Worm (Caenorhabditis elegans) whole organism, L4/young adult: ENCODE results near the gene ttr-44.

Experiments
- W03F9.2 ChIP-seq: fragments of 150-350 bp; optimal IDR thresholded peaks from 2 replicates; lab custom pipeline; 2014; ENCODE audit warnings: missing biosample characterization, missing genetic modification characterization
- dao-5 ChIP-seq: sonication (generic microtip); optimal IDR thresholded peaks from 2 replicates; lab custom pipeline; 2016; ENCODE audit warnings: missing genotype, missing genetic modification characterization, moderate library complexity, missing compliant biosample characterization
- him-1 ChIP-seq: sonication (generic microtip); optimal IDR thresholded peaks from 2 replicates; lab custom pipeline; 2016; ENCODE audit warnings: missing genotype, missing genetic modification reagents, missing genetic modification characterization, missing compliant biosample characterization

ce11 chrV:13485732-13486131 is 44.8 kb downstream of the ttr-44 start:
- no peak for TF ChIP-seq W03F9.2 (tag; lab: Kevin White, UChicago)
- TF ChIP-seq him-1 (tag; lab: Kevin White, UChicago) = no peak
- TF ChIP-seq dao-5 (tag; lab: Kevin White, UChicago) = no peak
